Worm (Caenorhabditis elegans): Measurements from ENCODE around the gene C09F9.1.

- no peak for TF ChIP-seq ceh-88 (GFP tag; IDR thresholded peaks at IDR 0.05)
- TF ChIP-seq sox-4 (tag; optimal IDR thresholded peaks at IDR 0.05), result no peak
- TF ChIP-seq elt-3 (tag; optimal IDR thresholded peaks at IDR 0.05), result no peak
- TF ChIP-seq fkh-4 (tag; optimal IDR thresholded peaks at IDR 0.05; ENCODE audit: borderline replicate concordance), result no peak
- TF ChIP-seq unc-30 (tag; optimal IDR thresholded peaks at IDR 0.05), result no peak
- TF ChIP-seq efl-1 (optimal IDR thresholded peaks at IDR 0.05), result no peak
- TF ChIP-seq efl-1 (GFP tag; optimal IDR thresholded peaks at IDR 0.05 in 1 of 2), result no peak
- no peak for TF ChIP-seq tlp-1 (tag; optimal IDR thresholded peaks at IDR 0.05)
These were observed 13.8 kb upstream of the C09F9.1 start, which contains the start of gene unc-52 for ce11 chrII:14684377-14684776.
